Fruit fly (Drosophila melanogaster): ENCODE results near the gene CG31668.
A peak's percentile ranks its signal among the peaks of the same experiment; 100 is the strongest.

The CG31668 gene

DNA sequence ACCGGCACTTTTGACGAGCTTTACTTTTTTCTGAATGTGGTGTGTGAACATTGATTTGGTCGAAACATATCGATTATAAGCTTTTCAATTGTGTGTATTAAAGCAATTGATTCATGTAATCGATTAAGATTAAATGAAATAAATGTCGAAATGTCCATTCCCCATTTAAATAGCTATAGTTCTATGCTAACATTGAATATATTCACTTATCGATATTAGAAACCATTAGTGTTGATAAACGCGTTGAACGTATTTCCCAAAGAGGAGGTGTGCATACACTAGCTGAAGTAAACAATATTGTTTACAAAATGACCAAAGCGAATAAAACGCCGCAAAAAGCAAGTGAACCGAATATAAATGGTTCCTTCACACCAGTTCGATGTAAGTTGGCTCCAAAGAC is 8.0 kb upstream of the CG31668 start, which contains the start of the genes Uch and CG34174 (continued):
- peak; percentile 70 for TF ChIP-seq Sox14 (GFP tag; optimal IDR thresholded peaks at IDR 0.05)
- TF ChIP-seq Ets96B (tag; optimal IDR thresholded peaks at IDR 0.05) = no peak
- TF ChIP-seq CG11294 (GFP tag; IDR thresholded peaks at IDR 0.05) = no peak
- no peak for TF ChIP-seq Eip75B (GFP tag; optimal IDR thresholded peaks at IDR 0.05)
- no peak for TF ChIP-seq OdsH (GFP tag; optimal IDR thresholded peaks at IDR 0.05)
- no peak for TF ChIP-seq dsx (GFP tag; optimal IDR thresholded peaks at IDR 0.05; ENCODE audit: poor library complexity, severe bottlenecking)
- no peak for TF ChIP-seq CG15336 (GFP tag; IDR thresholded peaks at IDR 0.05)
- TF ChIP-seq CG8632 (GFP tag; optimal IDR thresholded peaks at IDR 0.05) = no peak
- TF ChIP-seq CG9139 (GFP tag; optimal IDR thresholded peaks at IDR 0.05) = no peak
- TF ChIP-seq Hr4 (GFP tag; optimal IDR thresholded peaks at IDR 0.05) = no peak
- TF ChIP-seq CG8119 (GFP tag; IDR thresholded peaks at IDR 0.05) = no peak
- no peak for TF ChIP-seq CG11902 (GFP tag; optimal IDR thresholded peaks at IDR 0.05)
- TF ChIP-seq Ets21C (GFP tag; optimal IDR thresholded peaks at IDR 0.05) = no peak
- TF ChIP-seq CG10669 (GFP tag; optimal IDR thresholded peaks at IDR 0.05) = no peak

DNA sequence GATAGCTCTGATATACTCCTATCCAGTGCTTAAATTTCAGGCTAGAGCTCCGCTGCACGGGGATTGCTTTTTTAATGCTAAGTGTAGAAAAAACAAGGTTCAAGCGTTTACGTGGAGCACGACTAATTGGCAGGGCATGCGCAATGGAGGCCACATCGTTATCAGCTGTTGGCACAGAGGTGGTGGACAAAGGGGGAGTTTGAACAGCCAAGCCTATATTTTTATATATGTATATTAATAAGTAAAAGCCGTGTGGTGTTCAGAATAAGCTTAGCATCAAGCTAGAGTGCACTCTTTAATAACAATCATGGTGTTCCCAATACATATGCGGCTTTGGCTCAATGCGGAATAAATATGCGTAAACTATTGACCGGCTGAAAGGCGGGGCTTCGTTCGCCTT is 6.5 kb upstream of the CG31668 start, which contains the start of gene CG15385:
Gene CG15385, minus strand, starts transcription at position 94 of the 400 bp plus-strand sequence.
- TF ChIP-seq net (GFP tag; optimal IDR thresholded peaks at IDR 0.05) (no peak), Eip78C (GFP tag) (peak; percentile 58), Lpt (GFP tag; optimal IDR thresholded peaks at IDR 0.05) (no peak)

DNA sequence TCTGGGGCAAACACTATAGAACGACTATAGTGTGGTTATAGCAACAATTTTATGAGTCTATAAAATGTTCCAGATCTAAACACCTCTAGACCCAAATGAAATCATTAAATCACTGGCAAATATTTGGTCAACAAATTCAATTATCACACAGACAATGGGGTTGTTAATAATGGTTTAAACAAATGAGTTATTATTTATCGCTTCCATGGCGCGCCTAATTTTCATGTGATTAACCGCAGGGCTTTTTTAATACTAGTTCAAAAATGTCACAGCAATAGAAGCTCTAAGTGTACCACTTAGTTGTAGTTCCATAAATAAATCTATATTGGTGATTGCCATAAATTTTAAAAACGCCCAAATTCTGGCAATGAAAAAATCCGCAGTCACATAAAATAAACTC is 3.0 kb upstream of the CG31668 start, which contains the start of gene CG33124:
Gene CG33124, minus strand, starts transcription at position 101 of the 400 bp plus-strand sequence.
- TF ChIP-seq CG3032 (tag; optimal IDR thresholded peaks at IDR 0.05) (no peak), salr (GFP tag; optimal IDR thresholded peaks at IDR 0.05) (no peak)

DNA sequence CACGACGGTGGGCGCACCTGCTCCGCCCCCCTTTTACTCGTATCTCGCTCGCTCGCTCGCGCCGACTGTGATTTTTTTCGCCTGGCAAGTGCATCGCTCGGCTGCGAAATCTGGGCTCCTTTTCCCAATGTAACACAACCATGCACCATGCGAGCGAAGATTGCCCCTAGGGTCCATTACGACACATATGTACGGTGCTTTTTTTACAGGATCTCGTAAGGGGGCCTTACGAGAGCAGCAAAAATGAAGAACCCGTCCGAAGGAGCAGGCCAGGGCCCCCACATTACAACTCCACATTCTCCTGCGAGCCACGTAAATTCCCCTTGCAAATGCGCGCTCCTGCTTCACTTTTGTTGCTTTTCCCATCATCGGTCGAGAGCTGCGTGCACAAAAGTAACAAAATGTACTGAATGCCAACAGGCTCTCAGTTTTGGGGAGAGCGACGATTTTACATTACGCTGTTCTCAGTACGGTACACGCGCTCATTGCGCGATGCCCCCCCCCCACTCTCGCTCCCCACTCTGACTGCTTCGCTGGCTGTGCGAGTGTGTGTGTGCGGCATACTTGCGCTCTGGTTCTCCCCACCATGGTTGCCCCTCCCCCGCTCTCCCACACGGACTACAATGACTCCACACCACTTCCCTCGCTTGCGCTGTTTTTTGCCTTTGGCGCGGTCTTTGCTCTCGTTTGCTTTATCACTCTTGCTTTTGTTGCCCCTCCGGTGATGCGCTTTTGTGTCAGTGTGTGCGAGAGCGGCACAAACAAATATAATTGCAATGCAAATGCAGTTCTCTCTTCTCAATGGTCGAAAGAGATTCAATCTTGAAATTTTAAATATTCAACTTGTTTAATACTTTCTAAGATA is 2.9 kb downstream of the CG31668 start:
- TF ChIP-seq Ets96B (tag; optimal IDR thresholded peaks at IDR 0.05) (peak; percentile 24), CG10669 (GFP tag; optimal IDR thresholded peaks at IDR 0.05) (peak; percentile 14), Sox14 (GFP tag; optimal IDR thresholded peaks at IDR 0.05) (peak; percentile 87), CG8632 (GFP tag; optimal IDR thresholded peaks at IDR 0.05) (no peak), CG4318 (GFP tag; optimal IDR thresholded peaks at IDR 0.05) (no peak), fkh (GFP tag; optimal IDR thresholded peaks at IDR 0.05) (peak; percentile 22), net (GFP tag; optimal IDR thresholded peaks at IDR 0.05) (peak; percentile 60), Sox102F (GFP tag; optimal IDR thresholded peaks at IDR 0.05) (peak; percentile 78), CG34406 (GFP tag; optimal IDR thresholded peaks at IDR 0.05) (no peak), Met (GFP tag; optimal IDR thresholded peaks at IDR 0.05) (peak; percentile 66), Lpt (GFP tag; optimal IDR thresholded peaks at IDR 0.05) (peak; percentile 92), CG8119 (GFP tag; IDR thresholded peaks at IDR 0.05) (peak; percentile 64; the same call in 1 of the 3 replicates), spab (GFP tag; optimal IDR thresholded peaks at IDR 0.05) (peak; percentile 10), acj6 (GFP tag; optimal IDR thresholded peaks at IDR 0.05) (peak; percentile 47), salr (GFP tag; optimal IDR thresholded peaks at IDR 0.05) (peak; percentile 35 to 37), CG6854 (GFP tag; optimal IDR thresholded peaks at IDR 0.05) (peak; percentile 87), ss (GFP tag; optimal IDR thresholded peaks at IDR 0.05) (peak; percentile 72 to 90), achi (GFP tag; optimal IDR thresholded peaks at IDR 0.05) (peak; percentile 37), Blimp-1 (GFP tag; optimal IDR thresholded peaks at IDR 0.05) (peak; percentile 99), Hr39 (GFP tag; optimal IDR thresholded peaks at IDR 0.05) (no peak), CG6276 (GFP tag; optimal IDR thresholded peaks at IDR 0.05) (peak; percentile 62), CG7368 (GFP tag; optimal IDR thresholded peaks at IDR 0.05) (peak; percentile 6), Hr4 (GFP tag; optimal IDR thresholded peaks at IDR 0.05) (no peak), svp (GFP tag) (peak; percentile 86), dsx (GFP tag; optimal IDR thresholded peaks at IDR 0.05; ENCODE audit: poor library complexity, severe bottlenecking) (peak; percentile 85), lz (GFP tag; optimal IDR thresholded peaks at IDR 0.05) (peak; percentile 4), Sox15 (GFP tag; optimal IDR thresholded peaks at IDR 0.05) (no peak), eg (GFP tag; IDR thresholded peaks at IDR 0.05) (no peak; the same call in 1 of the 3 replicates), Eip78C (GFP tag) (peak; percentile 90), CG15336 (GFP tag; IDR thresholded peaks at IDR 0.05) (peak; percentile 54), CG8319 (GFP tag; optimal IDR thresholded peaks at IDR 0.05) (no peak), fd59A (GFP tag; optimal IDR thresholded peaks at IDR 0.05) (no peak), CG3032 (tag; optimal IDR thresholded peaks at IDR 0.05) (peak; percentile 45), vri (GFP tag; optimal IDR thresholded peaks at IDR 0.05) (peak; percentile 80), cyc (GFP tag; optimal IDR thresholded peaks at IDR 0.05) (no peak)
